Worm (Caenorhabditis elegans) whole organism, mixed stage, embryonic: ENCODE results near the gene bca-1.

ENCODE experiments used
- ces-1 ChIP-seq: fragments of 150-350 bp; optimal IDR thresholded peaks from 2 replicates; lab custom pipeline; 2014; ENCODE audit warnings: missing biosample characterization, missing genetic modification reagents, missing genetic modification characterization
- cnd-1 ChIP-seq: fragments of 200-800 bp; sonication (Bioruptor generic); optimal IDR thresholded peaks from 2 replicates; lab custom pipeline; 2018; ENCODE audit warnings: mild to moderate bottlenecking, missing genetic modification characterization, missing compliant biosample characterization
- elt-1 ChIP-seq: sonication (generic microtip); optimal IDR thresholded peaks from 2 replicates; lab custom pipeline; 2017; ENCODE audit warnings: missing genetic modification characterization, mild to moderate bottlenecking, missing compliant biosample characterization, antibody characterized with exemption, moderate library complexity, borderline replicate concordance; ENCODE audit not compliant: insufficient read depth
- nhr-237 ChIP-seq: fragments of 150-350 bp; optimal IDR thresholded peaks from 2 replicates; lab custom pipeline; 2014; ENCODE audit warnings: missing biosample characterization, missing genetic modification characterization
- ztf-11 ChIP-seq: fragments of 150-350 bp; optimal IDR thresholded peaks from 2 replicates; lab custom pipeline; 2014; ENCODE audit warnings: missing biosample characterization, missing genetic modification characterization

DNA sequence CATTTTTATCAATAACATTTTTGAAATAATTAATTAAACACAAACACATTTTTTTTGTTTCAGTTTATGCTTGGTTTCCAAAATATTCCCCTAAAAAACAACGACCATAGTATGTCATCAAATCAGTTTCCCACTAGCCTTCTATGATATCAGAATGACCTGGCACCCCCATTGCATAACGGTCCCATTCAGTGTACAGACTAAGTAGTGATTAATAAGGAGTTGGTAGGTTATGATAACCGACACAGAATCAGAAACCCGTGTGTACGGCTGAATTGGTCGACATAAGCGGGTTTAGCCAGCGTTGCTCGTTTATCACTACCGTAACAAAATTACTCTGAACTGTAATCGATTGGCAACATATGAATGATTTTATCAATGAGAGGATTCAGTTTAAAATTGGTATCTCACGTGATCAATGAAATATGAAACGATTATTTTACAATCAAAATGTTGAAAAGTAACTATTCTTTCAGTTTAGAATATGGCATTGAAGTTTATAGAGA is 47.1 kb downstream of the bca-1 start:
- TF ChIP-seq ces-1 (GFP tag; lab: Kevin White, UChicago): no peak
- TF ChIP-seq ztf-11 (tag; lab: Kevin White, UChicago): no peak
- no peak for TF ChIP-seq cnd-1 (tag; lab: Kevin White, UChicago)
- TF ChIP-seq elt-1: no peak
- TF ChIP-seq nhr-237: no peak
